Fruit fly (Drosophila melanogaster) whole organism, larva: ENCODE measurements around the gene mRpL14.

ENCODE experiments used
- noc ChIP-seq: fragments of 200-800 bp; sonication (Bioruptor generic); optimal IDR thresholded peaks from 3 replicates; lab custom pipeline; 2019; ENCODE audit warnings: missing biosample characterization, mild to moderate bottlenecking, missing genetic modification characterization, moderate library complexity

The mRpL14 gene

dm6 chrX:2340009-2340733 lies 4.3 kb downstream of the mRpL14 start:
- no peak for TF ChIP-seq noc (tag; lab: Kevin White, UChicago)

dm6 chrX:2337184-2337583 lies 7.3 kb downstream of the mRpL14 start:
- TF ChIP-seq noc (tag; lab: Kevin White, UChicago), result no peak

- TF ChIP-seq noc (tag; lab: Kevin White, UChicago), result no peak
Measured at dm6 chrX:2336428-2336827, 8.0 kb downstream of the mRpL14 start.

- no peak for TF ChIP-seq noc (tag; lab: Kevin White, UChicago)
Measured at dm6 chrX:2334556-2335137, 9.8 kb downstream of the mRpL14 start, which contains the start of gene Ilp6. TSS of gene Ilp6 (minus strand) at chrX:2334658.

- no peak for TF ChIP-seq noc (tag; lab: Kevin White, UChicago)
Measured at dm6 chrX:2334025-2334424, 10.4 kb downstream of the mRpL14 start.

dm6 chrX:2332784-2333183 lies 11.7 kb downstream of the mRpL14 start:
- no peak for TF ChIP-seq noc (tag; lab: Kevin White, UChicago)

- TF ChIP-seq noc (tag; lab: Kevin White, UChicago), result no peak
Measured at dm6 chrX:2329312-2329711, 15.1 kb downstream of the mRpL14 start.

dm6 chrX:2326828-2327227 lies 17.6 kb downstream of the mRpL14 start, which contains the start of gene CG2854:
TSS of gene CG2854 (plus strand) at chrX:2327128.
- TF ChIP-seq noc (tag; lab: Kevin White, UChicago), result no peak

- no peak for TF ChIP-seq noc (tag; lab: Kevin White, UChicago)
Measured at dm6 chrX:2325658-2326245, 18.7 kb downstream of the mRpL14 start, which contains the start of gene CG14050. TSS of gene CG14050 (minus strand) at chrX:2326217.

- TF ChIP-seq noc (tag; lab: Kevin White, UChicago), result no peak
Measured at dm6 chrX:2323661-2324293, 20.7 kb downstream of the mRpL14 start.

dm6 chrX:2321900-2322555 lies 22.4 kb downstream of the mRpL14 start:
- TF ChIP-seq noc (tag; lab: Kevin White, UChicago), result no peak

- TF ChIP-seq noc (tag; lab: Kevin White, UChicago), result no peak
Measured at dm6 chrX:2320892-2321291, 23.6 kb downstream of the mRpL14 start.

- no peak for TF ChIP-seq noc (tag; lab: Kevin White, UChicago)
Measured at dm6 chrX:2319783-2320182, 24.7 kb downstream of the mRpL14 start.

dm6 chrX:2318369-2318768 lies 26.1 kb downstream of the mRpL14 start:
- no peak for TF ChIP-seq noc (tag; lab: Kevin White, UChicago)

- TF ChIP-seq noc (tag; lab: Kevin White, UChicago), result peak; percentile 26
Measured at dm6 chrX:2317347-2317832, 27.1 kb downstream of the mRpL14 start.
